Fruit fly (Drosophila melanogaster): ENCODE results near the gene crim.

Gene crim

dm6 chr3L:11711059-11711628, at the start of gene crim:
TSS of gene crim (minus strand) at chr3L:11711386.
- no peak for TF ChIP-seq psq (optimal IDR thresholded peaks at IDR 0.05)
- no peak for TF ChIP-seq ttk (optimal IDR thresholded peaks at IDR 0.05)
- TF ChIP-seq h (optimal IDR thresholded peaks at IDR 0.05): no peak
- TF ChIP-seq Myc (optimal IDR thresholded peaks at IDR 0.05): no peak
- TF ChIP-seq insv (optimal IDR thresholded peaks at IDR 0.05): no peak
- TF ChIP-seq Sin3A (optimal IDR thresholded peaks at IDR 0.05): no peak

DNA sequence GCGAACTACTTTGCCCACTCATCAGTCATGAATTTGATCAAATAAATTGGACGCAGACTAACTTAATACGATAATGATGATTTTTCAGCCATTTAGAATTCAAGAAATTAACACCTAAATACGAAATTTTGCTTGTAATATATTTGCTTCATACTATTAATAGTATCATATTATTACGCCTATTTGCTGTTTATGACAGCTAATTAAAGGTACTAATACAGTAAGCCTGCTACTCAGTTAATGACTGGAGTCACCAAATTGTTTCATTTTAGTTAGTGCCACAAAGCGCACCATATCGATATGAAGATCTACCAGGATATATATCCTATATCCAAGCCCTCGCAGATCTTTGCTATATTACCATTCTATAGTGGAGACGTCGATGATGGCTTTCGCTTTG, 39.8 kb upstream of the crim start, which contains the start of gene Gr68a:
Gr68a (plus strand) TSS at position 301 of the 400 bp plus-strand sequence.
- TF ChIP-seq h (optimal IDR thresholded peaks at IDR 0.05) (no peak), psq (optimal IDR thresholded peaks at IDR 0.05) (no peak), Myc (optimal IDR thresholded peaks at IDR 0.05) (no peak), Sin3A (optimal IDR thresholded peaks at IDR 0.05) (no peak), insv (optimal IDR thresholded peaks at IDR 0.05) (no peak), ttk (optimal IDR thresholded peaks at IDR 0.05) (no peak)

- no peak for TF ChIP-seq psq (optimal IDR thresholded peaks at IDR 0.05)
- no peak for TF ChIP-seq Myc (optimal IDR thresholded peaks at IDR 0.05)
- no peak for TF ChIP-seq h (optimal IDR thresholded peaks at IDR 0.05)
Observed at dm6 chr3L:11731841-11732240, 20.7 kb upstream of the crim start, which contains the start of gene CG32087. TSS of gene CG32087 (plus strand) at chr3L:11732141.

DNA sequence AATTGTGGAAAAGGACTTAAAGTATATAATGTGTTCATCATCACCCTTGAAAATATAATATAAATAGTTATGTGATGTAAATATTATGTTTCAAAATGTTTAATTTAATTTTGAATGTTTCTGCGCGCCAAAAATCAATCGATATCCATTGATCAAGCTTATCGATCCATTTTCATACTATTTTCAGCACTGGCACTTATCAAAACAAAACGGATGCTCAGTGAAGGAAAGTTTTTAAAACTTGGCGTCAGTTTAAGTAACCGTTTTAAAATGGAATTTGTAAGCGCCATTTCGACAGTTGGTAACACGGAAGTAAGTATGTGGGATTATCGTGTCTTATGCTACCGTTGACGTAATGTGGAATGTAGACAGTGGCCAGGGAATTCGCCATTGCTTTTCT, 17.0 kb upstream of the crim start, which contains the start of gene sunn:
sunn (plus strand) TSS at position 202 of the 400 bp plus-strand sequence.
- no peak for TF ChIP-seq Myc (optimal IDR thresholded peaks at IDR 0.05)
- no peak for TF ChIP-seq Sin3A (optimal IDR thresholded peaks at IDR 0.05)

DNA sequence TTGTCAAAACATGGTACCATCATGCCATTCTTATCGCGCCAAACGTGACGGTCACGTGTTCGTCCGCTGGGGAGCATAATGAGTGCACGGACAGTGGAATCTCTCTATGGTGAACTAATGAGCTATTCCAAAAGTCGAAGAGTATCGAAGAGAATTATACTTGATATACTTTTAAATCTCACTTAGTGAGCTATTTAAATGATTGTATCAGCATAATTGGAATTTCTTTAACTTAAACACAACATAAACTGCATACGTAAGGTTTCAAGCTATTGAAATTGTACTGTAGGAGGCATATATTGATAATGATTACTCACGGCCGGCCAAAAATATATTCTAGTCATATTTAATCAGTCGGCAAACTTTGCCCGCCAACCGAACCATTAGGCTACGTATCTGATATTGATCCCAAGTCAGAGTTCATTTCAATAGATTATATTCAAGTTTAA, 10.3 kb upstream of the crim start:
- TF ChIP-seq Myc (optimal IDR thresholded peaks at IDR 0.05) (no peak), h (optimal IDR thresholded peaks at IDR 0.05) (no peak), ttk (optimal IDR thresholded peaks at IDR 0.05) (no peak), psq (optimal IDR thresholded peaks at IDR 0.05) (no peak), Sin3A (optimal IDR thresholded peaks at IDR 0.05) (no peak), insv (optimal IDR thresholded peaks at IDR 0.05) (no peak)

DNA sequence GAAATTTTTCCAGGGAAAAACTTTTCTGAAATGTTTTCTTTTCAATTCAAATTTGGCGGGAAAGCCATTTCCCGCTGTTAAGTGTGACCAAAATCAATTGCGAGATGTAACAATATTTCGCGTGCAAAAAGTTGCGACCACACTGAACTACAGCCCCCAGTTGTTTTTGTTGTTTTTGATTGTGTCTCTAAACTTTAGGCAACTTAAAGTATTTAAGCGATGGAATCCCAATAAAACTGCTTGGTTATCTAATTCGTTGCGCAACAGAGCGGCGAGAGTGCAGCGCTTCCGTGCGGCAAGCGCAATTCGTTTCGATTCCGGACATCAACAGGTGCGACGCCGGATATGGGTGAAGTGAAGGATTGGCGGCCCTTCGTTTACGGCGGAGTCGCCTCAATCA, 9.6 kb upstream of the crim start, which contains the start of gene Bmcp:
Bmcp (plus strand) TSS at position 155 of the 400 bp plus-strand sequence.
- no peak for TF ChIP-seq ttk (optimal IDR thresholded peaks at IDR 0.05)
- TF ChIP-seq insv (optimal IDR thresholded peaks at IDR 0.05): no peak
- no peak for TF ChIP-seq h (optimal IDR thresholded peaks at IDR 0.05)
- TF ChIP-seq Myc (optimal IDR thresholded peaks at IDR 0.05): no peak

dm6 chr3L:11717993-11718392, 6.8 kb upstream of the crim start:
- TF ChIP-seq Myc (optimal IDR thresholded peaks at IDR 0.05): no peak
- no peak for TF ChIP-seq ttk (optimal IDR thresholded peaks at IDR 0.05)
- no peak for TF ChIP-seq Sin3A (optimal IDR thresholded peaks at IDR 0.05)
- TF ChIP-seq insv (optimal IDR thresholded peaks at IDR 0.05): no peak
- no peak for TF ChIP-seq psq (optimal IDR thresholded peaks at IDR 0.05)
- TF ChIP-seq h (optimal IDR thresholded peaks at IDR 0.05): no peak

- TF ChIP-seq Sin3A (optimal IDR thresholded peaks at IDR 0.05): no peak
- TF ChIP-seq ttk (optimal IDR thresholded peaks at IDR 0.05): no peak
- TF ChIP-seq psq (optimal IDR thresholded peaks at IDR 0.05): no peak
- no peak for TF ChIP-seq insv (optimal IDR thresholded peaks at IDR 0.05)
- no peak for TF ChIP-seq Myc (optimal IDR thresholded peaks at IDR 0.05)
- no peak for TF ChIP-seq h (optimal IDR thresholded peaks at IDR 0.05)
Observed at dm6 chr3L:11717300-11717699, 6.1 kb upstream of the crim start.

DNA sequence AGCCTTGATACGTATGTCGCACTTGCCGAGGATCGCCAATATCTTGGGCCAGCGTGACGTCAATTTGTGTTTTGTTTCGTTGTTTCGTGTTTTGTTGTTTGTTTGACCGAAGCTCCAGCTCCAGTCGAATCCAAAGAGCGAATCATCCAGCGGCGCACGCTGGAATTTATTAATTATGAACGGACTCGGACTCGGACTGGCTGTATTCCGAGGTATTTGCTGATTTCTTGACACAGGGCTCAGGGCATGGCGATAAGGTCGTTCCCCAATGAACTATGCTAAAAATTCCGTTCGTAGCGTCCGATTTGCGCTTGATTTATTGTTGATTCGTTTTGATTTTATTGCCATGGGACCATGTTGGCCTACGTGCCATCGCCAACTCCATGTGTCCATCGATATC, 5.7 kb upstream of the crim start:
- TF ChIP-seq psq (optimal IDR thresholded peaks at IDR 0.05): no peak

DNA sequence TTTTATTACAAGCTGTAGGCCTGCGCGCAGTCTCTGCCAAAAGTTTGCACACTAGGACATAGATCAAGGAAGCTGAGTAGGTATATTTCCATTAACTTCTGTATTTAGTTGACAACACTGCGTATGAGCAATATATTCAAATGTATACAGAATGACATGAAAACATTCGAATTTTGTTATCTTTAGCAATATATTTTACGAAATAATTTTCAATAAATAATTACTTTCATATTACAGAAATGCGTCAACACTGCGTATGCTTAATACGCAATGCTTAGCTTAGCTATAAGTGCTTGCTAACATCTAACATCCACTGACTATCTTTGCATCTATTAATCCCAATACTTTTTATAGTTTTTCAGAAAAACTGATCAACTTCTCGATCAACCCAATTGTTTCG, 5.2 kb upstream of the crim start:
- TF ChIP-seq h (optimal IDR thresholded peaks at IDR 0.05) (no peak), Myc (optimal IDR thresholded peaks at IDR 0.05) (no peak), insv (optimal IDR thresholded peaks at IDR 0.05) (no peak), ttk (optimal IDR thresholded peaks at IDR 0.05) (no peak), psq (optimal IDR thresholded peaks at IDR 0.05) (no peak), Sin3A (optimal IDR thresholded peaks at IDR 0.05) (no peak)

dm6 chr3L:11715187-11715586, 4.0 kb upstream of the crim start, which contains the start of gene CG14132:
TSS of gene CG14132 (minus strand) at chr3L:11715285.
- no peak for TF ChIP-seq Sin3A (optimal IDR thresholded peaks at IDR 0.05)
- TF ChIP-seq ttk (optimal IDR thresholded peaks at IDR 0.05): no peak
- TF ChIP-seq Myc (optimal IDR thresholded peaks at IDR 0.05): no peak
- TF ChIP-seq insv (optimal IDR thresholded peaks at IDR 0.05): no peak
- no peak for TF ChIP-seq psq (optimal IDR thresholded peaks at IDR 0.05)
- TF ChIP-seq h (optimal IDR thresholded peaks at IDR 0.05): no peak

DNA sequence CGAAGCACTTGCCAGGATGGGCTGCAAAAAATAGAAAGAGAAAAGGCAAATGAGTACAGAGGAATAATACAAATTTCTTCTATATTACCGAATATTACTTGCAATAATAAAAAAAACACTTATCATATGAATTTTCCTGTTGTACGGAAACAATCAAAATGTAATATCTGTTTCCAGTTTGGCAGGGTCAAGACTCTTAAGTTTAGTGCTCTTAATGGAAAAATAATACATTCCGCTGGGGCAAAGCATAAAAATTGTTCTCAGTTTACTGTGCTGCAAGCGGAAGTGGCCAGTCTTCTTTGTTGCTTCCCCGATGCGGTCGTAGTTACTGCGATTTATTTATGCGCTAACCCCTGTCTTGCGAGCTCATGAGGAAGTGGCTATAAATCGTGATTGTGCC, 1.7 kb upstream of the crim start:
- TF ChIP-seq psq (optimal IDR thresholded peaks at IDR 0.05): no peak
- TF ChIP-seq Sin3A (optimal IDR thresholded peaks at IDR 0.05): no peak
- no peak for TF ChIP-seq ttk (optimal IDR thresholded peaks at IDR 0.05)
- no peak for TF ChIP-seq h (optimal IDR thresholded peaks at IDR 0.05)
- TF ChIP-seq Myc (optimal IDR thresholded peaks at IDR 0.05): no peak
- TF ChIP-seq insv (optimal IDR thresholded peaks at IDR 0.05): no peak

DNA sequence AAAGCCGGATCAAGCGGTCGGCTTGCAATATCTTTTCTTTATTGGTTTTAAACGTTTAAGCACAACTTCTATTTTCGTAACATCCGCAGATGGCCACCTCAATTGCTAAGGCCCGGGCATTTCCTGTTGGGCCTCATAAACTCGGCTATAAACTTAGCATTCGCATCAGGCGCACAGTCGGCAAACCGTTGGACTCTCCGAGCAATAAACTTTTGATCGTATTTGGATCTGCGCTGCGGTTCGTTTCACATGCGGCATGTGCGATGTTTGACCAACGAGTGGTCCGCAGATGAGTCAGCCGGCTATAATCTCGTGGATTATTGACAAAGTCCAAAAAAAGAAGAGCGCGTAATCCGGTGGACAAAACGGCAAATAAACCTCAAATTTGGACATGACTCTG, 603 bp upstream of the crim start:
- no peak for TF ChIP-seq Myc (optimal IDR thresholded peaks at IDR 0.05)
- TF ChIP-seq psq (optimal IDR thresholded peaks at IDR 0.05): no peak
- TF ChIP-seq insv (optimal IDR thresholded peaks at IDR 0.05): no peak
- TF ChIP-seq h (optimal IDR thresholded peaks at IDR 0.05): no peak
- TF ChIP-seq ttk (optimal IDR thresholded peaks at IDR 0.05): no peak
- no peak for TF ChIP-seq Sin3A (optimal IDR thresholded peaks at IDR 0.05)

Data from Kc167 (cell line).